Fruit fly (Drosophila melanogaster) whole organism, embryonic: ENCODE data around the gene CG1575.

Experiments used
- B-H1 ChIP-seq: fragments of 200-800 bp; sonication (Bioruptor generic); IDR thresholded peaks from 3 replicates; pipeline ENCODE4 v1.3.6; 2022; ENCODE audit warnings: missing biosample characterization, missing genetic modification characterization
- Bteb2 ChIP-seq: fragments of 200-800 bp; sonication (Bioruptor generic); optimal IDR thresholded peaks from 2 replicates; lab custom pipeline; 2016; ENCODE audit warnings: missing biosample characterization, missing genetic modification characterization
- CG10565 ChIP-seq: fragments of 200-800 bp; sonication (Bioruptor generic); optimal IDR thresholded peaks from 3 replicates; lab custom pipeline; 2016; ENCODE audit warnings: missing biosample characterization, mild to moderate bottlenecking, missing genetic modification characterization
- CG11695 ChIP-seq: fragments of 200-800 bp; sonication (Bioruptor generic); IDR thresholded peaks from 3 replicates; pipeline ENCODE4 v1.3.6; 2022; ENCODE audit warnings: missing biosample characterization, missing genetic modification characterization
- CG11723 ChIP-seq: fragments of 200-800 bp; sonication (Bioruptor generic); optimal IDR thresholded peaks from 2 replicates; lab custom pipeline; 2017; ENCODE audit warnings: missing biosample characterization, mild to moderate bottlenecking, missing genetic modification characterization
- CG1233 ChIP-seq: fragments of 200-800 bp; sonication (Bioruptor generic); optimal IDR thresholded peaks from 4 replicates; lab custom pipeline; 2018; ENCODE audit warnings: missing biosample characterization, mild to moderate bottlenecking, missing genetic modification characterization
- CG12769 ChIP-seq: fragments of 200-800 bp; sonication (Bioruptor generic); optimal IDR thresholded peaks from 2 replicates; lab custom pipeline; 2019; ENCODE audit warnings: missing biosample characterization, mild to moderate bottlenecking, missing genetic modification characterization, moderate library complexity
- CG14860 ChIP-seq: fragments of 200-800 bp; sonication (Bioruptor generic); IDR thresholded peaks from 3 replicates; pipeline ENCODE4 v1.3.6; 2022; ENCODE audit warnings: missing biosample characterization, missing genetic modification characterization; ENCODE audit not compliant: partially characterized antibody
- CG15514 ChIP-seq: fragments of 200-800 bp; sonication (Bioruptor generic); optimal IDR thresholded peaks from 3 replicates; lab custom pipeline; 2017; ENCODE audit warnings: missing biosample characterization, missing genetic modification characterization, mild to moderate bottlenecking, moderate library complexity, missing genetic modification reagents
- CG17568 ChIP-seq: fragments of 200-800 bp; sonication (Bioruptor generic); optimal IDR thresholded peaks from 2 replicates; lab custom pipeline; 2018; ENCODE audit warnings: missing biosample characterization, mild to moderate bottlenecking, missing genetic modification characterization, moderate library complexity
- CG17802 ChIP-seq: fragments of 200-800 bp; sonication (Bioruptor generic); optimal IDR thresholded peaks from 2 replicates; lab custom pipeline; 2018; ENCODE audit warnings: missing biosample characterization, mild to moderate bottlenecking, missing genetic modification characterization, moderate library complexity
- CG5953 ChIP-seq: fragments of 200-800 bp; sonication (Bioruptor generic); IDR thresholded peaks from 2 replicates; pipeline ENCODE4 v1.3.6; 2022; ENCODE audit warnings: missing biosample characterization, missing genetic modification characterization
- CG6654 ChIP-seq: fragments of 200-800 bp; sonication (Bioruptor generic); optimal IDR thresholded peaks from 2 replicates; lab custom pipeline; 2017; ENCODE audit warnings: missing biosample characterization, mild to moderate bottlenecking, missing genetic modification characterization
- CG6813 ChIP-seq: fragments of 200-800 bp; sonication (Bioruptor generic); optimal IDR thresholded peaks from 2 replicates; lab custom pipeline; 2017; ENCODE audit warnings: missing biosample characterization, missing genetic modification characterization, mild to moderate bottlenecking, moderate library complexity, missing genetic modification reagents
- CG7745 ChIP-seq: fragments of 200-800 bp; sonication (Bioruptor generic); optimal IDR thresholded peaks from 2 replicates; lab custom pipeline; 2018; ENCODE audit warnings: missing biosample characterization, mild to moderate bottlenecking, missing genetic modification characterization, moderate library complexity
- D ChIP-seq, 2 experiments: fragments of 200-800 bp in 1 of 2; fragments of >200 bp in 1 of 2; sonication (Bioruptor generic) in 1 of 2; optimal IDR thresholded peaks; 2 replicates in 1 of 2; 3 replicates in 1 of 2; lab custom pipeline; 2017; ENCODE audit warnings: mild to moderate bottlenecking in 1 of 2, missing biosample characterization in 1 of 2, missing genetic modification characterization in 1 of 2, missing genetic modification reagents in 1 of 2
- Dll ChIP-seq: fragments of 200-800 bp; sonication (Bioruptor generic); IDR thresholded peaks from 4 replicates; pipeline ENCODE4 v1.3.6; 2022; ENCODE audit warnings: missing biosample characterization, missing genetic modification characterization; ENCODE audit not compliant: partially characterized antibody
- Ets65A ChIP-seq: fragments of 200-800 bp; sonication (Bioruptor generic); peaks from one replicate; lab custom pipeline; 2016; ENCODE audit warnings: missing biosample characterization, missing genetic modification characterization
- H2.0 ChIP-seq: fragments of 200-800 bp; sonication (Bioruptor generic); IDR thresholded peaks from 2 replicates; pipeline ENCODE4 v1.3.6; 2022; ENCODE audit warnings: missing biosample characterization, missing genetic modification characterization
- HLHmδ ChIP-seq: fragments of 200-800 bp; sonication (Bioruptor generic); optimal IDR thresholded peaks from 2 replicates; lab custom pipeline; 2018; ENCODE audit warnings: missing biosample characterization, mild to moderate bottlenecking, missing genetic modification characterization, moderate library complexity
- Hr51 ChIP-seq, 2 experiments: fragments of 200-800 bp; sonication (Bioruptor generic); optimal IDR thresholded peaks; 2 replicates in 1 of 2; 3 replicates in 1 of 2; lab custom pipeline; 2016 to 2018; ENCODE audit warnings: missing biosample characterization in 2 of 2, missing genetic modification characterization in 2 of 2, mild to moderate bottlenecking in 1 of 2, moderate library complexity in 1 of 2
- Lim3 ChIP-seq: fragments of 200-800 bp; sonication (Bioruptor generic); IDR thresholded peaks from 2 replicates; pipeline ENCODE4 v1.3.6; 2022; ENCODE audit warnings: missing biosample characterization, missing genetic modification characterization
- Lpt ChIP-seq: fragments of >200 bp; optimal IDR thresholded peaks from 2 replicates; lab custom pipeline; 2018; ENCODE audit warnings: missing biosample characterization, missing genetic modification characterization
- MTF-1 ChIP-seq: fragments of 200-800 bp; sonication (Bioruptor generic); optimal IDR thresholded peaks from 2 replicates; lab custom pipeline; 2018; ENCODE audit warnings: missing biosample characterization, mild to moderate bottlenecking, missing genetic modification characterization, borderline replicate concordance
- Meics ChIP-seq: fragments of 200-800 bp; sonication (Bioruptor generic); optimal IDR thresholded peaks from 2 replicates; lab custom pipeline; 2017; ENCODE audit warnings: missing biosample characterization, mild to moderate bottlenecking, missing genetic modification characterization
- Pdp1 ChIP-seq, 2 experiments: fragments of 200-800 bp; sonication (Bioruptor generic); optimal IDR thresholded peaks; 3 replicates each; lab custom pipeline; 2016; ENCODE audit warnings: missing biosample characterization in 2 of 2, missing genetic modification characterization in 2 of 2, mild to moderate bottlenecking in 1 of 2, moderate library complexity in 1 of 2
- Ptx1 ChIP-seq: fragments of 200-800 bp; sonication (Bioruptor generic); IDR thresholded peaks from 2 replicates; pipeline ENCODE4 v1.3.6; 2022; ENCODE audit warnings: missing biosample characterization, missing genetic modification characterization
- Sin3A ChIP-seq: fragments of >200 bp; optimal IDR thresholded peaks from 2 replicates; lab custom pipeline; 2018
- bcd ChIP-seq: fragments of 200-800 bp; sonication (Bioruptor generic); optimal IDR thresholded peaks from 2 replicates; lab custom pipeline; 2017; ENCODE audit warnings: missing biosample characterization, mild to moderate bottlenecking, missing genetic modification characterization
- crp ChIP-seq, 2 experiments: fragments of 200-800 bp; sonication (Bioruptor generic); optimal IDR thresholded peaks; 2 replicates in 1 of 2; 3 replicates in 1 of 2; lab custom pipeline; 2017; ENCODE audit warnings: missing biosample characterization in 2 of 2, missing genetic modification characterization in 2 of 2, mild to moderate bottlenecking in 1 of 2, moderate library complexity in 1 of 2
- dmrt99B ChIP-seq: fragments of 200-800 bp; sonication (Bioruptor generic); optimal IDR thresholded peaks from 2 replicates; lab custom pipeline; 2018; ENCODE audit warnings: missing biosample characterization, mild to moderate bottlenecking, missing genetic modification characterization, moderate library complexity
- eve ChIP-seq, 2 experiments: fragments of >200 bp; optimal IDR thresholded peaks; 2 replicates each; lab custom pipeline; 2017; ENCODE audit warnings: missing biosample characterization in 2 of 2, missing genetic modification characterization in 2 of 2
- gem ChIP-seq: fragments of 200-800 bp; sonication (Bioruptor generic); optimal IDR thresholded peaks from 2 replicates; lab custom pipeline; 2019; ENCODE audit warnings: missing biosample characterization, mild to moderate bottlenecking, missing genetic modification characterization, moderate library complexity
- grn ChIP-seq: fragments of 200-800 bp; sonication (Bioruptor generic); optimal IDR thresholded peaks from 3 replicates; lab custom pipeline; 2017; ENCODE audit warnings: missing biosample characterization, missing genetic modification characterization
- gt ChIP-seq: fragments of 200-800 bp; sonication (Bioruptor generic); IDR thresholded peaks from 2 replicates; pipeline ENCODE4 v1.3.6; 2022; ENCODE audit warnings: missing biosample characterization, missing genetic modification characterization
- ken ChIP-seq: fragments of 200-800 bp; sonication (Bioruptor generic); IDR thresholded peaks from 3 replicates; pipeline ENCODE4 v1.3.6; 2022; ENCODE audit warnings: missing biosample characterization, missing genetic modification characterization
- lilli ChIP-seq: fragments of 200-800 bp; sonication (Bioruptor generic); optimal IDR thresholded peaks from 3 replicates; lab custom pipeline; 2016; ENCODE audit warnings: missing biosample characterization, missing genetic modification characterization
- mld ChIP-seq: fragments of 200-800 bp; sonication (Bioruptor generic); IDR thresholded peaks from 3 replicates; pipeline ENCODE4 v1.3.6; 2022; ENCODE audit warnings: missing biosample characterization, missing genetic modification characterization; ENCODE audit not compliant: partially characterized antibody
- onecut ChIP-seq: fragments of 200-800 bp; sonication (Bioruptor generic); IDR thresholded peaks from 2 replicates; pipeline ENCODE4 v1.3.6; 2022; ENCODE audit warnings: missing biosample characterization, missing genetic modification characterization
- pan ChIP-seq, 4 experiments: fragments of >200 bp in 3 of 4; fragments of 200-800 bp in 1 of 4; sonication (Bioruptor generic) in 1 of 4; optimal IDR thresholded peaks in 3 of 4; IDR thresholded peaks in 1 of 4; 2 replicates each; pipeline versions ENCODE4 v1.3.6 to Lab custom; 2017 to 2022; ENCODE audit warnings: missing biosample characterization in 2 of 4, missing genetic modification characterization in 2 of 4, mixed read lengths in 1 of 4
- pnt ChIP-seq: fragments of 200-800 bp; sonication (Bioruptor generic); optimal IDR thresholded peaks from 3 replicates; lab custom pipeline; 2016; ENCODE audit warnings: missing biosample characterization, missing genetic modification characterization
- rib ChIP-seq: fragments of 200-800 bp; sonication (Bioruptor generic); IDR thresholded peaks from 2 replicates; pipeline ENCODE4 v1.3.6; 2022; ENCODE audit warnings: missing biosample characterization, missing genetic modification characterization
- schlank ChIP-seq: fragments of 200-800 bp; sonication (Bioruptor generic); optimal IDR thresholded peaks from 2 replicates; lab custom pipeline; 2018; ENCODE audit warnings: missing biosample characterization, mild to moderate bottlenecking, missing genetic modification characterization
- sima ChIP-seq: fragments of 200-800 bp; sonication (Bioruptor generic); optimal IDR thresholded peaks from 2 replicates; lab custom pipeline; 2016; ENCODE audit warnings: missing biosample characterization, missing genetic modification characterization
- slou ChIP-seq: fragments of 200-800 bp; sonication (Bioruptor generic); optimal IDR thresholded peaks from 3 replicates; lab custom pipeline; 2016; ENCODE audit warnings: missing biosample characterization, missing genetic modification characterization
- ssp ChIP-seq: fragments of 200-800 bp; sonication (Bioruptor generic); IDR thresholded peaks from 2 replicates; pipeline ENCODE4 v1.3.6; 2022; ENCODE audit warnings: missing biosample characterization, missing genetic modification characterization
- stc ChIP-seq: fragments of 200-800 bp; sonication (Bioruptor generic); IDR thresholded peaks from 2 replicates; pipeline ENCODE4 v1.3.6; 2022; ENCODE audit warnings: missing biosample characterization, missing genetic modification characterization
- tap ChIP-seq: fragments of 200-800 bp; optimal IDR thresholded peaks from 3 replicates; lab custom pipeline; 2019; ENCODE audit warnings: missing biosample characterization, mild to moderate bottlenecking, missing genetic modification characterization, moderate library complexity
- tgo ChIP-seq: fragments of 200-800 bp; sonication (Bioruptor generic); IDR thresholded peaks from 3 replicates; pipeline ENCODE4 v1.3.6; 2022; ENCODE audit warnings: missing biosample characterization, missing genetic modification characterization

Gene CG1575

dm6 chrX:8157294-8157693 lies 40.5 kb downstream of the CG1575 start, which contains the start of the genes Traf6 and GIIIspla2 (continued):
- TF ChIP-seq Hr51 (GFP tag; optimal IDR thresholded peaks at IDR 0.05; lab: Kevin White, UChicago) (peak in 1 of 2 experiments; percentile 72), pan (optimal IDR thresholded peaks at IDR 0.05; lab: Kevin White, UChicago) (no peak), pan (GFP tag; optimal IDR thresholded peaks at IDR 0.05 in 1 of 2, IDR thresholded peaks at IDR 0.05 in 1 of 2) (peak in 1 of 2 experiments; percentile 69), mld (no peak), stc (GFP tag; lab: Robert Waterston, UW) (peak; percentile 59; the same call in 1 of the 2 replicates), CG15514 (GFP tag; lab: Kevin White, UChicago) (peak; percentile 92), crp (GFP tag; optimal IDR thresholded peaks at IDR 0.05; lab: Kevin White, UChicago) (peak; percentile 51 to 93), eve (GFP tag; optimal IDR thresholded peaks at IDR 0.05; lab: Kevin White, UChicago) (no peak), D (optimal IDR thresholded peaks at IDR 0.05; lab: Kevin White, UChicago) (no peak), D (GFP tag; optimal IDR thresholded peaks at IDR 0.05; lab: Kevin White, UChicago) (peak; percentile 51), B-H1 (GFP tag; lab: Robert Waterston, UW) (peak; percentile 59), Ptx1 (peak; percentile 80), dmrt99B (tag; lab: Kevin White, UChicago) (no peak), Sin3A (lab: Kevin White, UChicago) (peak; percentile 75), CG5953 (GFP tag; lab: Robert Waterston, UW) (peak; percentile 61; the same call in 1 of the 2 replicates), Ets65A (GFP tag; lab: Kevin White, UChicago) (peak; percentile 97), H2.0 (peak; percentile 72), Dll (peak; percentile 46; the same call in 1 of the 4 replicates), CG10565 (GFP tag; lab: Kevin White, UChicago) (no peak), Meics (GFP tag; lab: Kevin White, UChicago) (peak; percentile 79), sima (GFP tag; lab: Kevin White, UChicago) (no peak), CG14860 (GFP tag; lab: Robert Waterston, UW) (no peak), slou (GFP tag; lab: Kevin White, UChicago) (peak; percentile 38), tgo (GFP tag; lab: Robert Waterston, UW) (peak; percentile 74), Lim3 (no peak), CG6654 (GFP tag; lab: Kevin White, UChicago) (peak; percentile 25), Pdp1 (GFP tag; optimal IDR thresholded peaks at IDR 0.05; lab: Kevin White, UChicago) (peak; percentile 54 to 67), CG11723 (GFP tag; lab: Kevin White, UChicago) (no peak), tap (tag; lab: Kevin White, UChicago) (peak; percentile 20), gt (GFP tag; lab: Robert Waterston, UW) (peak; percentile 59; the same call in 1 of the 2 replicates), CG17568 (GFP tag; lab: Kevin White, UChicago) (no peak), Lpt (GFP tag; lab: Kevin White, UChicago) (no peak), CG1233 (GFP tag; lab: Kevin White, UChicago) (peak; percentile 70), schlank (tag; lab: Kevin White, UChicago) (peak; percentile 56), CG11695 (GFP tag; lab: Robert Waterston, UW) (peak; percentile 72; the same call in 2 of the 3 replicates), CG17802 (tag; lab: Kevin White, UChicago) (peak; percentile 90), MTF-1 (GFP tag; lab: Kevin White, UChicago) (no peak), ken (GFP tag; lab: Robert Waterston, UW) (peak; percentile 81), HLHmδ (GFP tag; lab: Kevin White, UChicago) (no peak), lilli (peak; percentile 76), ssp (peak; percentile 90), CG7745 (tag; lab: Kevin White, UChicago) (no peak), CG6813 (GFP tag; lab: Kevin White, UChicago) (no peak), bcd (GFP tag; lab: Kevin White, UChicago) (peak; percentile 72), pnt (peak; percentile 49), CG12769 (tag; lab: Kevin White, UChicago) (no peak), onecut (GFP tag; lab: Robert Waterston, UW) (peak; percentile 40; the same call in 1 of the 2 replicates), Bteb2 (peak; percentile 70), rib (no peak), grn (GFP tag; lab: Kevin White, UChicago) (no peak), gem (tag; lab: Kevin White, UChicago) (peak; percentile 84)
